Worm (Caenorhabditis elegans): Measurements from ENCODE around the gene clec-143.

- TF ChIP-seq him-1 (tag; optimal IDR thresholded peaks at IDR 0.05) (no peak), dao-5 (tag; optimal IDR thresholded peaks at IDR 0.05) (no peak)
Observed at ce11 chrII:10476959-10477358, 6.9 kb upstream of the clec-143 start, which contains the start of gene ZK666.4.

Data from whole organism, L4/young adult.